Worm (Caenorhabditis elegans) whole organism, mixed stage, embryonic: Measurements from ENCODE around the gene lido-13.

Experiments
- bed-3 ChIP-seq: fragments of 200-800 bp; sonication (Bioruptor generic); optimal IDR thresholded peaks from 3 replicates; lab custom pipeline; 2018; ENCODE audit warnings: mild to moderate bottlenecking, missing genetic modification characterization, moderate library complexity, missing compliant biosample characterization
- blmp-1 ChIP-seq: fragments of 150-350 bp; optimal IDR thresholded peaks from 2 replicates; lab custom pipeline; 2014; ENCODE audit warnings: missing biosample characterization, missing genetic modification characterization
- mab-5 ChIP-seq: fragments of 150-350 bp; optimal IDR thresholded peaks from 2 replicates; lab custom pipeline; 2014; ENCODE audit warnings: missing biosample characterization, missing genetic modification characterization
- nhr-12 ChIP-seq: fragments of 150-350 bp; optimal IDR thresholded peaks from 2 replicates; lab custom pipeline; 2014; ENCODE audit warnings: missing biosample characterization, missing genetic modification characterization
- nhr-237 ChIP-seq: fragments of 150-350 bp; optimal IDR thresholded peaks from 2 replicates; lab custom pipeline; 2014; ENCODE audit warnings: missing biosample characterization, missing genetic modification characterization
- pha-4 ChIP-seq: fragments of 150-350 bp; optimal IDR thresholded peaks from 2 replicates; lab custom pipeline; 2018; ENCODE audit warnings: missing biosample characterization, missing genetic modification reagents, missing genetic modification characterization
- unc-39 ChIP-seq: fragments of 150-350 bp; optimal IDR thresholded peaks from 2 replicates; lab custom pipeline; 2014; ENCODE audit warnings: missing biosample characterization, missing genetic modification characterization

DNA sequence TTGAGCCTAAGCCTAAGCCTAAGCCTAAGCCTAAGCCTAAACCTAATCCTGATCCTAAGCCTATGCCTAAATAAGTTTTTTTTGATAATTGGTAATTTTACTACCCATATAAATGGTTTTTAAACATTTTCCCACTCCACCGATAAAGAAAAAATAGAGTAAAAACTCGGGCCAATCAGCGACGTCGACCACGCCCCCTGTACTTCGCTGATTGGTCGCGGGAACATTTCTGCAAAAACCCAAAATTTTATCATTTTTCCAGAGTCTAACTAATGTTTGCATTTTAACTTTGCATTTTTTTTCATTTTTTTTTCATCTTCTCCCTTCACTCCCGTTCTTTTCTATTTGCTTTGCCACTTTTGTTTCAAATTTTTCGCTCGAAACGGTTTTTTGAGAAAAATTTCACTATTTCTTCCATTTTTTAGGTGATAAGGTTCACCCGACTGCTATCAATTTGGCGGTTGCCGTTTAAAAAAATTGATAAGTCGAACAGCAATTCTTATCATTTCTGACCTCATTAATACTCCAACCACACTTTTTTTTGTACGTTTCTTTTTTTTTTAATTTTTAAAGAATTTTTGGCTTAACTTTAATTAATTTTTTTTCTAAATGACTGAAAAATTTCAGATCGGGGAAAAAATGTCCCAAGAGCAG, 39.8 kb downstream of the lido-13 start, which contains the start of gene C41H7.2:
- TF ChIP-seq bed-3 (GFP tag; lab: Kevin White, UChicago) = no peak
- TF ChIP-seq pha-4 = no peak
- TF ChIP-seq nhr-237 = no peak
- TF ChIP-seq mab-5 (tag; lab: Kevin White, UChicago) = no peak
- no peak for TF ChIP-seq blmp-1 (tag; lab: Kevin White, UChicago)
- no peak for TF ChIP-seq unc-39 (tag; lab: Kevin White, UChicago)
- no peak for TF ChIP-seq nhr-12 (tag; lab: Kevin White, UChicago)
